Fruit fly (Drosophila melanogaster): ENCODE measurements around the gene CG13311.

The CG13311 gene

dm6 chr3L:8825030-8825407 is 23.1 kb upstream of the CG13311 start:
- TF ChIP-seq CG1620 (GFP tag; optimal IDR thresholded peaks at IDR 0.05), result no peak

dm6 chr3L:8824403-8825029 is 22.6 kb upstream of the CG13311 start:
- no peak for TF ChIP-seq CG11617 (GFP tag; optimal IDR thresholded peaks at IDR 0.05)
- TF ChIP-seq CG7045 (GFP tag; optimal IDR thresholded peaks at IDR 0.05), result no peak

- TF ChIP-seq CG7045 (GFP tag; optimal IDR thresholded peaks at IDR 0.05), result peak; percentile 28
- TF ChIP-seq Crg-1 (GFP tag; optimal IDR thresholded peaks at IDR 0.05), result no peak
- no peak for TF ChIP-seq bab1 (GFP tag; optimal IDR thresholded peaks at IDR 0.05)
Observed at dm6 chr3L:8823730-8824374, 21.9 kb upstream of the CG13311 start.

- TF ChIP-seq tj (GFP tag; optimal IDR thresholded peaks at IDR 0.05) (no peak), CG12768 (GFP tag; optimal IDR thresholded peaks at IDR 0.05) (no peak), CG14711 (tag; optimal IDR thresholded peaks at IDR 0.05) (no peak)
Observed at dm6 chr3L:8822881-8823435, 21.0 kb upstream of the CG13311 start.

dm6 chr3L:8821708-8822660 is 20.0 kb upstream of the CG13311 start:
- TF ChIP-seq bab1 (GFP tag; optimal IDR thresholded peaks at IDR 0.05) (no peak), kay (GFP tag; ENCODE audit: borderline replicate concordance) (no peak), CG33017 (tag; optimal IDR thresholded peaks at IDR 0.05) (no peak), CG5204 (GFP tag; optimal IDR thresholded peaks at IDR 0.05) (no peak), toe (GFP tag; optimal IDR thresholded peaks at IDR 0.05) (no peak), CG1620 (GFP tag; optimal IDR thresholded peaks at IDR 0.05) (no peak), CG12768 (GFP tag; optimal IDR thresholded peaks at IDR 0.05) (no peak), Hr96 (GFP tag; optimal IDR thresholded peaks at IDR 0.05) (no peak), CG11617 (GFP tag; optimal IDR thresholded peaks at IDR 0.05) (no peak), CG14711 (tag; optimal IDR thresholded peaks at IDR 0.05) (no peak), Clk (GFP tag; optimal IDR thresholded peaks at IDR 0.05) (no peak), cnc (optimal IDR thresholded peaks at IDR 0.05) (no peak), CG7101 (tag; optimal IDR thresholded peaks at IDR 0.05) (no peak), CG7045 (GFP tag; optimal IDR thresholded peaks at IDR 0.05) (no peak), Mnt (GFP tag; optimal IDR thresholded peaks at IDR 0.05) (no peak), ovo (GFP tag; optimal IDR thresholded peaks at IDR 0.05) (no peak), cic (GFP tag; optimal IDR thresholded peaks at IDR 0.05) (no peak), pad (GFP tag; optimal IDR thresholded peaks at IDR 0.05) (no peak), tj (GFP tag; optimal IDR thresholded peaks at IDR 0.05) (no peak), Crg-1 (GFP tag; optimal IDR thresholded peaks at IDR 0.05) (no peak)

- TF ChIP-seq cic (GFP tag; optimal IDR thresholded peaks at IDR 0.05), result no peak
Observed at dm6 chr3L:8819441-8819840, 17.5 kb upstream of the CG13311 start.

dm6 chr3L:8813484-8813883 is 11.5 kb upstream of the CG13311 start:
- TF ChIP-seq CG12768 (GFP tag; optimal IDR thresholded peaks at IDR 0.05), result no peak
- peak; percentile 5 for TF ChIP-seq toe (GFP tag; optimal IDR thresholded peaks at IDR 0.05)
- no peak for TF ChIP-seq Mnt (GFP tag; optimal IDR thresholded peaks at IDR 0.05)

- no peak for TF ChIP-seq CG7045 (GFP tag; optimal IDR thresholded peaks at IDR 0.05)
- TF ChIP-seq pad (GFP tag; optimal IDR thresholded peaks at IDR 0.05), result no peak
- TF ChIP-seq kay (GFP tag; ENCODE audit: borderline replicate concordance), result no peak
- TF ChIP-seq Crg-1 (GFP tag; optimal IDR thresholded peaks at IDR 0.05), result no peak
- TF ChIP-seq CG14711 (tag; optimal IDR thresholded peaks at IDR 0.05), result no peak
- TF ChIP-seq CG33017 (tag; optimal IDR thresholded peaks at IDR 0.05), result no peak
- TF ChIP-seq Clk (GFP tag; optimal IDR thresholded peaks at IDR 0.05), result no peak
- TF ChIP-seq Mnt (GFP tag; optimal IDR thresholded peaks at IDR 0.05), result no peak
- no peak for TF ChIP-seq cic (GFP tag; optimal IDR thresholded peaks at IDR 0.05)
Observed at dm6 chr3L:8810095-8810494, 8.1 kb upstream of the CG13311 start, which contains the start of gene CG13309. TSS of gene CG13309 (plus strand) at chr3L:8810395.
